Worm (Caenorhabditis elegans) whole organism, late embryonic: ENCODE results near the gene T04B8.1.
"Not testable (repeated sequence)": the region's sequence is repeated elsewhere in the genome, so short reads cannot be mapped to it uniquely, and the experiment has no call there.

Experiments
- C08G9.2 ChIP-seq: sonication (generic microtip); optimal IDR thresholded peaks from 2 replicates; lab custom pipeline; 2016; ENCODE audit warnings: mild to moderate bottlenecking, missing genetic modification characterization, moderate library complexity, missing compliant biosample characterization
- C38D4.7 ChIP-seq: fragments of 200-800 bp; sonication (Bioruptor generic); optimal IDR thresholded peaks from 2 replicates; lab custom pipeline; 2018; ENCODE audit warnings: mild to moderate bottlenecking, missing genetic modification characterization, moderate library complexity, missing compliant biosample characterization
- F13H6.1 ChIP-seq: sonication (generic microtip); optimal IDR thresholded peaks from 2 replicates; lab custom pipeline; 2016; ENCODE audit warnings: missing genetic modification characterization, missing compliant biosample characterization
- K02D7.2 ChIP-seq: sonication (generic microtip); optimal IDR thresholded peaks from 2 replicates; lab custom pipeline; 2017; ENCODE audit warnings: mild to moderate bottlenecking, missing genetic modification characterization, missing compliant biosample characterization
- ahr-1 ChIP-seq: sonication (generic microtip); optimal IDR thresholded peaks from 2 replicates; lab custom pipeline; 2016; ENCODE audit warnings: missing genetic modification characterization, missing compliant biosample characterization
- ama-1 ChIP-seq: fragments of 150-350 bp; optimal IDR thresholded peaks from 2 replicates; lab custom pipeline; 2014
- ceh-14 ChIP-seq: sonication (generic microtip); optimal IDR thresholded peaks from 2 replicates; lab custom pipeline; 2016; ENCODE audit warnings: missing genotype, missing genetic modification characterization, missing compliant biosample characterization
- ceh-2 ChIP-seq: sonication (generic microtip); optimal IDR thresholded peaks from 2 replicates; lab custom pipeline; 2016; ENCODE audit warnings: missing genotype, missing genetic modification characterization, missing compliant biosample characterization
- ceh-24 ChIP-seq: sonication (generic microtip); optimal IDR thresholded peaks from 2 replicates; lab custom pipeline; 2016; ENCODE audit warnings: mild to moderate bottlenecking, missing genetic modification characterization, missing compliant biosample characterization
- ceh-6 ChIP-seq: fragments of 200-800 bp; sonication (Bioruptor generic); optimal IDR thresholded peaks from 2 replicates; lab custom pipeline; 2018; ENCODE audit warnings: mild to moderate bottlenecking, missing genetic modification characterization, missing compliant biosample characterization
- ceh-9 ChIP-seq: sonication (generic microtip); optimal IDR thresholded peaks from 2 replicates; lab custom pipeline; 2016; ENCODE audit warnings: mild to moderate bottlenecking, missing genetic modification characterization, inconsistent platforms, missing compliant biosample characterization
- che-1 ChIP-seq: sonication (generic microtip); optimal IDR thresholded peaks from 2 replicates; lab custom pipeline; 2016; ENCODE audit warnings: mild to moderate bottlenecking, missing genetic modification characterization, missing compliant biosample characterization
- dmd-4 ChIP-seq: sonication (generic microtip); optimal IDR thresholded peaks from 2 replicates; lab custom pipeline; 2016; ENCODE audit warnings: borderline replicate concordance, missing genetic modification characterization, missing compliant biosample characterization
- elt-2 ChIP-seq: sonication (generic microtip); optimal IDR thresholded peaks from 2 replicates; lab custom pipeline; 2016; ENCODE audit warnings: missing genetic modification reagents, missing genetic modification characterization, missing compliant biosample characterization
- ets-4 ChIP-seq: sonication (generic microtip); optimal IDR thresholded peaks from 2 replicates; lab custom pipeline; 2016; ENCODE audit warnings: missing genetic modification characterization, missing compliant biosample characterization
- fax-1 ChIP-seq: sonication (generic microtip); optimal IDR thresholded peaks from 2 replicates; lab custom pipeline; 2016; ENCODE audit warnings: missing genotype, missing genetic modification characterization, missing compliant biosample characterization
- fkh-6 ChIP-seq: sonication (generic microtip); optimal IDR thresholded peaks from 2 replicates; lab custom pipeline; 2016; ENCODE audit warnings: missing genetic modification characterization, missing compliant biosample characterization
- gmeb-2 ChIP-seq: sonication (generic microtip); optimal IDR thresholded peaks from 2 replicates; lab custom pipeline; 2016; ENCODE audit warnings: missing genetic modification characterization, inconsistent platforms, missing compliant biosample characterization
- hlh-30 ChIP-seq: sonication (generic microtip); optimal IDR thresholded peaks from 2 replicates; lab custom pipeline; 2017; ENCODE audit warnings: antibody characterized with exemption, missing genetic modification characterization, missing compliant biosample characterization; ENCODE audit not compliant: insufficient read depth
- hlh-8 ChIP-seq: sonication (generic microtip); optimal IDR thresholded peaks from 2 replicates; lab custom pipeline; 2016; ENCODE audit warnings: missing genotype, missing genetic modification characterization, missing compliant biosample characterization
- lim-6 ChIP-seq: sonication (generic microtip); optimal IDR thresholded peaks from 2 replicates; lab custom pipeline; 2016; ENCODE audit warnings: missing genetic modification characterization, missing compliant biosample characterization
- lin-11 ChIP-seq: fragments of 200-800 bp; sonication (Bioruptor generic); optimal IDR thresholded peaks from 2 replicates; lab custom pipeline; 2018; ENCODE audit warnings: mild to moderate bottlenecking, missing genetic modification characterization, missing compliant biosample characterization
- nhr-232 ChIP-seq: sonication (generic microtip); optimal IDR thresholded peaks from 2 replicates; lab custom pipeline; 2016; ENCODE audit warnings: missing genetic modification characterization, missing compliant biosample characterization
- pag-3 ChIP-seq: sonication (generic microtip); optimal IDR thresholded peaks from 2 replicates; lab custom pipeline; 2016; ENCODE audit warnings: missing compliant biosample characterization, missing genetic modification characterization, borderline replicate concordance
- pat-9 ChIP-seq: fragments of 200-800 bp; sonication (Bioruptor generic); optimal IDR thresholded peaks from 2 replicates; lab custom pipeline; 2018; ENCODE audit warnings: mild to moderate bottlenecking, missing genetic modification characterization, moderate library complexity, missing compliant biosample characterization
- pha-4 ChIP-seq: fragments of 150-350 bp; optimal IDR thresholded peaks from 2 replicates; lab custom pipeline; 2018; ENCODE audit warnings: missing biosample characterization, missing genetic modification reagents, missing genetic modification characterization
- ref-2 ChIP-seq: sonication (generic microtip); optimal IDR thresholded peaks from 2 replicates; lab custom pipeline; 2016; ENCODE audit warnings: missing genetic modification characterization, missing compliant biosample characterization
- sox-2 ChIP-seq: fragments of 200-800 bp; sonication (Bioruptor generic); IDR thresholded peaks from 2 replicates; pipeline ENCODE4 v1.3.6; 2022; ENCODE audit warnings: missing genetic modification reagents, missing genetic modification characterization, missing compliant biosample characterization
- sox-4 ChIP-seq: sonication (generic microtip); optimal IDR thresholded peaks from 2 replicates; lab custom pipeline; 2017; ENCODE audit warnings: mild to moderate bottlenecking, missing genetic modification characterization, inconsistent platforms, missing compliant biosample characterization
- ttx-3 ChIP-seq: sonication (generic microtip); optimal IDR thresholded peaks from 2 replicates; lab custom pipeline; 2016; ENCODE audit warnings: missing genetic modification reagents, missing genetic modification characterization, missing compliant biosample characterization
- unc-3 ChIP-seq, 2 experiments: fragments of 200-800 bp in 1 of 2; sonication (Bioruptor generic) in 1 of 2; sonication (generic microtip) in 1 of 2; conservative IDR thresholded peaks in 1 of 2; optimal IDR thresholded peaks in 1 of 2; 2 replicates each; pipeline versions ENCODE4 v1.3.6 to Lab custom; 2016 to 2022; ENCODE audit warnings: missing compliant biosample characterization in 2 of 2, missing genetic modification characterization in 2 of 2, missing genetic modification reagents in 1 of 2
- unc-55 ChIP-seq: sonication (generic microtip); optimal IDR thresholded peaks from 2 replicates; lab custom pipeline; 2017; ENCODE audit warnings: missing biosample characterization, missing genetic modification reagents, missing genetic modification characterization
- ztf-16 ChIP-seq: sonication (generic microtip); optimal IDR thresholded peaks from 2 replicates; lab custom pipeline; 2017; ENCODE audit warnings: missing genetic modification characterization, missing compliant biosample characterization

The T04B8.1 gene

ce11 chrII:605267-605666 lies 28.8 kb upstream of the T04B8.1 start, which contains the start of gene W04H10.2:
Gene W04H10.2, plus strand, starts transcription at chrII:605567.
- no peak for TF ChIP-seq hlh-8 (tag; lab: Kevin White, UChicago)
- TF ChIP-seq unc-55 (GFP tag; lab: Kevin White, UChicago): no peak
- TF ChIP-seq ttx-3: no peak
- no peak for TF ChIP-seq gmeb-2
- no peak for TF ChIP-seq hlh-30
- TF ChIP-seq F13H6.1 (tag; lab: Kevin White, UChicago): no peak
- no peak for TF ChIP-seq ref-2 (tag; lab: Kevin White, UChicago)
- no peak for TF ChIP-seq C38D4.7 (GFP tag; lab: Kevin White, UChicago)
- no peak for TF ChIP-seq pag-3 (tag; lab: Kevin White, UChicago)
- TF ChIP-seq fkh-6 (tag; lab: Kevin White, UChicago): no peak
- TF ChIP-seq ceh-24 (tag; lab: Kevin White, UChicago): no peak
- no peak for TF ChIP-seq fax-1 (tag; lab: Kevin White, UChicago)

ce11 chrII:606033-606432 lies 28.1 kb upstream of the T04B8.1 start, which contains the start of gene W04H10.5:
Gene W04H10.5, plus strand, starts transcription at chrII:606333.
- TF ChIP-seq ahr-1 (tag; lab: Kevin White, UChicago) (no peak), fkh-6 (tag; lab: Kevin White, UChicago) (no peak), ceh-6 (GFP tag; lab: Kevin White, UChicago) (no peak), pha-4 (tag; lab: Kevin White, UChicago) (no peak), dmd-4 (tag; lab: Kevin White, UChicago) (no peak), sox-4 (no peak), ceh-9 (tag; lab: Kevin White, UChicago) (no peak), nhr-232 (no peak), ztf-16 (tag; lab: Kevin White, UChicago) (no peak), ceh-2 (tag; lab: Kevin White, UChicago) (no peak), unc-3 (GFP tag; conservative IDR thresholded peaks at IDR 0.05; lab: Robert Waterston, UW) (no peak), unc-3 (tag; optimal IDR thresholded peaks at IDR 0.05; lab: Kevin White, UChicago) (no peak)

ce11 chrII:608341-608740 lies 25.7 kb upstream of the T04B8.1 start, which contains the start of gene W04H10.6:
Gene W04H10.6, minus strand, starts transcription at chrII:608441.
- TF ChIP-seq ref-2 (tag; lab: Kevin White, UChicago) (no peak), hlh-30 (peak; percentile 18)

- TF ChIP-seq unc-55 (GFP tag; lab: Kevin White, UChicago) (no peak), F13H6.1 (tag; lab: Kevin White, UChicago) (no peak), ets-4 (tag; lab: Kevin White, UChicago) (no peak), lim-6 (tag; lab: Kevin White, UChicago) (no peak), ceh-14 (no peak), sox-2 (no peak), elt-2 (tag; lab: Kevin White, UChicago) (no peak), ama-1 (lab: Kevin White, UChicago) (no peak), K02D7.2 (tag; lab: Kevin White, UChicago) (no peak), C08G9.2 (no peak), lin-11 (tag; lab: Kevin White, UChicago) (no peak)
Observed at ce11 chrII:608757-609156, 25.3 kb upstream of the T04B8.1 start, which contains the start of gene W04H10.1. Gene W04H10.1, plus strand, starts transcription at chrII:609057.

- TF ChIP-seq che-1 (tag; lab: Kevin White, UChicago); lim-6 (tag; lab: Kevin White, UChicago); pat-9: not testable (repeated sequence)
Observed at ce11 chrII:612361-612760, 21.7 kb upstream of the T04B8.1 start, which contains the start of gene clec-118. Gene clec-118, minus strand, starts transcription at chrII:612461.
